Fruit fly (Drosophila melanogaster) whole organism, wandering third instar larva: ENCODE data around the gene Sap130.

Experiments
- br ChIP-seq: fragments of 200-800 bp; sonication (Bioruptor generic); optimal IDR thresholded peaks from 2 replicates; lab custom pipeline; 2016; ENCODE audit warnings: missing biosample characterization, missing genetic modification characterization
- brk ChIP-seq: fragments of 200-800 bp; sonication (Bioruptor generic); optimal IDR thresholded peaks from 2 replicates; lab custom pipeline; 2016; ENCODE audit warnings: missing biosample characterization, mild to moderate bottlenecking, missing genetic modification characterization
- lola ChIP-seq: fragments of >200 bp; optimal IDR thresholded peaks from 2 replicates; lab custom pipeline; 2017; ENCODE audit warnings: missing biosample characterization, missing genetic modification characterization

DNA sequence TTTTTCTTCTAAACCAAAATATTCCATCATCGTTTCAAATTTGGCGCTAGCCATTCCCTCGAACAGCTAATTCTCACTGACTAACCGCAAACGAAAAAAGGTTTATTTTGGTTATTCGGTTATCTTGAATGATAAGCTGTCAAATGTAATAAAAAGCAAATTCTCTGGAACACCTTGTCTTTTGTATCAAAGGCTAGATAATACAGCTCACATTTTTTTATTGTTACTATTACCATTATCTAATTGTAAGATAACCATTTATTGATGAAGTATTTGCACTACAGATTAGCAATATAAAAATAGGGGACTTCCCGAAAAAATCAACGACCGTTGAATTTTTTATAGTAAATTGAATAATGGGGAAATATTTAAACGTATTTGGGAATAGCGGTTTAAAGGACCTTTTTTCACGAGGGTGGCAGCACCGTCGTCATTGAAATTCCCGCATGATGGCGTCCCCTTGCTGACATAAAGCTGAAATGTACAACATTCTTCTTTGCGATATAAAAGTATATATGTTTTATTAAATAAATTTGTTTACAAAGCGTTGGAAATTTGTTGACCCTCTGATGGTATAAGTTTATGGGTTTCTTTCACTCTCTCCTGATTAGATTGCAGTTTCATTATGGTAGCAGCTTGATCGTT is 55.7 kb downstream of the Sap130 start, which contains the start of gene CG32107:
- TF ChIP-seq lola (GFP tag; lab: Kevin White, UChicago) (no peak), brk (GFP tag; lab: Kevin White, UChicago) (no peak), br (no peak)
